Worm (Caenorhabditis elegans): ENCODE data around the gene clec-80.

The clec-80 gene

ce11 chrIV:2808154-2808553 lies 15.4 kb upstream of the clec-80 start:
- TF ChIP-seq lin-32 (GFP tag; optimal IDR thresholded peaks at IDR 0.05) (no peak), nhr-2 (tag; optimal IDR thresholded peaks at IDR 0.05) (no peak), hlh-1 (tag; optimal IDR thresholded peaks at IDR 0.05) (no peak), flh-1 (GFP tag; optimal IDR thresholded peaks at IDR 0.05) (no peak), nhr-28 (tag; optimal IDR thresholded peaks at IDR 0.05) (no peak), ceh-39 (tag; optimal IDR thresholded peaks at IDR 0.05) (no peak), elt-3 (tag; optimal IDR thresholded peaks at IDR 0.05) (no peak), unc-62 (GFP tag; optimal IDR thresholded peaks at IDR 0.05) (no peak), sem-2 (GFP tag; optimal IDR thresholded peaks at IDR 0.05) (no peak), drap-1 (GFP tag; optimal IDR thresholded peaks at IDR 0.05) (no peak)

- TF ChIP-seq mep-1 (tag; optimal IDR thresholded peaks at IDR 0.05) (no peak), lin-13 (tag; optimal IDR thresholded peaks at IDR 0.05) (no peak), snpc-4 (tag; optimal IDR thresholded peaks at IDR 0.05) (no peak), nhr-28 (tag; optimal IDR thresholded peaks at IDR 0.05) (no peak), lsy-2 (tag; optimal IDR thresholded peaks at IDR 0.05) (no peak), sem-2 (GFP tag; optimal IDR thresholded peaks at IDR 0.05) (no peak), zip-8 (tag; optimal IDR thresholded peaks at IDR 0.05) (no peak), elt-1 (tag; optimal IDR thresholded peaks at IDR 0.05; ENCODE audit: borderline replicate concordance, insufficient read depth) (peak; percentile 13), ham-2 (GFP tag; optimal IDR thresholded peaks at IDR 0.05) (peak; percentile 27), tbx-8 (GFP tag; optimal IDR thresholded peaks at IDR 0.05) (no peak), cnd-1 (tag; optimal IDR thresholded peaks at IDR 0.05) (no peak), nhr-237 (tag; optimal IDR thresholded peaks at IDR 0.05) (no peak), nhr-12 (tag; optimal IDR thresholded peaks at IDR 0.05) (no peak), sptf-1 (tag; optimal IDR thresholded peaks at IDR 0.05) (no peak), drap-1 (GFP tag; optimal IDR thresholded peaks at IDR 0.05) (no peak), blmp-1 (tag; optimal IDR thresholded peaks at IDR 0.05) (peak; percentile 88)
These were observed 14.3 kb upstream of the clec-80 start, which contains the start of gene Y54G2A.76 for ce11 chrIV:2809208-2809607. Gene Y54G2A.76, plus strand, starts transcription at chrIV:2809410.

DNA sequence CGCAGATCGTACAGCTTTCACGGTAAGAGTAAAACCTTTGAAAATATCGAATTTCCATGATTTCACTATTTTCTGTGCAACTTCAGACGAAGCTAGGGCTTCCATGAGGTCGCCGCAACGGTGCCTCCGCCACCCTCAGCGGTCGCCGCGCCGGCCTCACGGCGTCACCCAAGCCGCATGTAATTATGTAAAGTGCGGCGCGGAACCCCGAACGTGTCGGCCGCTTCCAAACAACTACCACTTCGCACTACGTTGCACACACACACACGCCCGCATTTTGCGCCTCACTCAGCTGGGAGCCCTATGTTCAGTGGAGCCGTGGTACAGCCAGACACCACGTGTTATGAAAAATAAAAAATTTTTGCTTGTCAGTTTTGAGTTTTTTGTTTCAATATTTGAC lies 6.5 kb upstream of the clec-80 start:
- no peak for TF ChIP-seq sem-2 (GFP tag; optimal IDR thresholded peaks at IDR 0.05)
- no peak for TF ChIP-seq blmp-1 (tag; optimal IDR thresholded peaks at IDR 0.05)
- TF ChIP-seq nhr-12 (tag; optimal IDR thresholded peaks at IDR 0.05) = no peak
- TF ChIP-seq lin-13 (tag; optimal IDR thresholded peaks at IDR 0.05) = no peak
- no peak for TF ChIP-seq unc-39 (tag; optimal IDR thresholded peaks at IDR 0.05)
- no peak for TF ChIP-seq unc-120 (tag; optimal IDR thresholded peaks at IDR 0.05; ENCODE audit: poor library complexity, severe bottlenecking)
- no peak for TF ChIP-seq drap-1 (GFP tag; optimal IDR thresholded peaks at IDR 0.05)
- TF ChIP-seq elt-1 (tag; optimal IDR thresholded peaks at IDR 0.05; ENCODE audit: borderline replicate concordance, insufficient read depth) = no peak
- no peak for TF ChIP-seq lsy-2 (tag; optimal IDR thresholded peaks at IDR 0.05)
- TF ChIP-seq lin-32 (GFP tag; optimal IDR thresholded peaks at IDR 0.05) = no peak
- TF ChIP-seq flh-1 (GFP tag; optimal IDR thresholded peaks at IDR 0.05) = no peak
- no peak for TF ChIP-seq nhr-76 (tag; optimal IDR thresholded peaks at IDR 0.05)
- TF ChIP-seq ces-1 (GFP tag; optimal IDR thresholded peaks at IDR 0.05) = no peak
- no peak for TF ChIP-seq mep-1 (tag; optimal IDR thresholded peaks at IDR 0.05)
- TF ChIP-seq mls-2 (tag; optimal IDR thresholded peaks at IDR 0.05) = no peak
- no peak for TF ChIP-seq mab-5 (tag; optimal IDR thresholded peaks at IDR 0.05)
- no peak for TF ChIP-seq hlh-1 (tag; optimal IDR thresholded peaks at IDR 0.05)

ce11 chrIV:2819633-2820032 lies 3.9 kb upstream of the clec-80 start, which contains the start of gene Y54G2A.13:
Gene Y54G2A.13, minus strand, starts transcription at chrIV:2819733.
- TF ChIP-seq nhr-12 (tag; optimal IDR thresholded peaks at IDR 0.05) = no peak
- no peak for TF ChIP-seq unc-62 (GFP tag; optimal IDR thresholded peaks at IDR 0.05)
- TF ChIP-seq ham-2 (GFP tag; optimal IDR thresholded peaks at IDR 0.05) = no peak

- TF ChIP-seq unc-120 (tag; optimal IDR thresholded peaks at IDR 0.05; ENCODE audit: poor library complexity, severe bottlenecking) (no peak), ceh-43 (GFP tag; optimal IDR thresholded peaks at IDR 0.05) (no peak), bed-3 (GFP tag; optimal IDR thresholded peaks at IDR 0.05) (no peak), ham-2 (GFP tag; optimal IDR thresholded peaks at IDR 0.05) (no peak), elt-1 (tag; optimal IDR thresholded peaks at IDR 0.05; ENCODE audit: borderline replicate concordance, insufficient read depth) (no peak), ces-1 (GFP tag; optimal IDR thresholded peaks at IDR 0.05) (no peak), lin-13 (tag; optimal IDR thresholded peaks at IDR 0.05) (no peak), mep-1 (tag; optimal IDR thresholded peaks at IDR 0.05) (no peak), ztf-11 (tag; optimal IDR thresholded peaks at IDR 0.05) (no peak), mls-2 (tag; optimal IDR thresholded peaks at IDR 0.05) (no peak), nhr-28 (tag; optimal IDR thresholded peaks at IDR 0.05) (no peak), drap-1 (GFP tag; optimal IDR thresholded peaks at IDR 0.05) (no peak), flh-1 (GFP tag; optimal IDR thresholded peaks at IDR 0.05) (no peak), cnd-1 (tag; optimal IDR thresholded peaks at IDR 0.05) (no peak), sem-2 (GFP tag; optimal IDR thresholded peaks at IDR 0.05) (no peak), nhr-12 (tag; optimal IDR thresholded peaks at IDR 0.05) (no peak)
These were observed 3.1 kb upstream of the clec-80 start, which contains the start of gene Y54G2A.37 for ce11 chrIV:2820408-2820807. Gene Y54G2A.37, plus strand, starts transcription at chrIV:2820708.

All from whole organism, mixed stage, embryonic.